Worm (Caenorhabditis elegans) whole organism, young adult: ENCODE results near the gene Y73F8A.14.

Source experiments
- nhr-120 ChIP-seq: fragments of 200-800 bp; sonication (Bioruptor generic); IDR thresholded peaks from 2 replicates; pipeline ENCODE4 v1.3.6; 2022; ENCODE audit warnings: missing genetic modification characterization, missing compliant biosample characterization
- ztf-6 ChIP-seq: fragments of 200-800 bp; sonication (Bioruptor generic); IDR thresholded peaks from 2 replicates; pipeline ENCODE4 v1.3.6; 2022; ENCODE audit warnings: missing genetic modification reagents, missing genetic modification characterization, missing compliant biosample characterization

DNA sequence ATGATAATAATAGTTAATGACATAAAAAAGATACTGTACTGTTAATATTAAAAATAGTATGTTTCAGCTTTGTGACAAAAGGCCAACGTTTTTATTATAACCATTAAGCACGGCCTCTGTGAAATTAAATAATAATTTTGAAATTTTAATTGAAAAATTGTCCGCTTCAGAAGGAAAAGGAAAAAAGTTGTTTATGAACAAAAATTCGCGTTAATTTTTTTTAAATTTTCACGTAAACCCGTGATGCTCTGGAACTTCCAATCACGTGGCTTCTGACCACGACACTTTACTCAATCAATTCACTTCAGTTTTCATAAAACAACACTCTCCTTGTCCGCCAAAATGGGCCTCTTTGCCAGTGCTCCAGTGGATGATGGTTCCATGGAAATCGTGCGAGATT lies 2.4 kb upstream of the Y73F8A.14 start, which contains the start of gene Y73F8A.15:
- TF ChIP-seq ztf-6 (GFP tag; lab: Robert Waterston, UW), result no peak
- no peak for TF ChIP-seq nhr-120
